Worm (Caenorhabditis elegans): ENCODE measurements around the gene R10H10.3.

R10H10.3 gene

DNA sequence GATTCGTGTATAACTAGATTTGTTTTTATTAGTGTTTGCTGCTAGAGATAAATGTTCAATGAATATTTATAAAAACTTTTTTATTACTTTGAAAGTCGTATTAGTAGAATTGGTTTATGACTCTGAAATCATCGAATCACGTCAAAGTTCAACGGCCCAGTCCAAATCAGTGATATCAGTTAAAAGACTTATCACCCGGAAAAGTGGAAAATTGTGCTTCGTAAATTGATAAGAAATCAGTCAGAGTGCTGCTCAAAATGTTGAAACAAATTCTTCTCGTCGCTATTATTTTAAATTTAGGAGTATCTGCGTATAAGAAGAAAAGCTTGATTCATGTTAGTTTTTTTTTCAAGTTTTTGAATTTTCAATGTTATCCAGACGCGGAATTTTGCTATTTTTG is at the start of gene R10H10.3:
Gene R10H10.3, plus strand, starts transcription at position 243 of the 400 bp plus-strand sequence.
- TF ChIP-seq elt-2 (tag; optimal IDR thresholded peaks at IDR 0.05), result peak; percentile 55
- TF ChIP-seq eyg-1 (tag; optimal IDR thresholded peaks at IDR 0.05), result no peak

DNA sequence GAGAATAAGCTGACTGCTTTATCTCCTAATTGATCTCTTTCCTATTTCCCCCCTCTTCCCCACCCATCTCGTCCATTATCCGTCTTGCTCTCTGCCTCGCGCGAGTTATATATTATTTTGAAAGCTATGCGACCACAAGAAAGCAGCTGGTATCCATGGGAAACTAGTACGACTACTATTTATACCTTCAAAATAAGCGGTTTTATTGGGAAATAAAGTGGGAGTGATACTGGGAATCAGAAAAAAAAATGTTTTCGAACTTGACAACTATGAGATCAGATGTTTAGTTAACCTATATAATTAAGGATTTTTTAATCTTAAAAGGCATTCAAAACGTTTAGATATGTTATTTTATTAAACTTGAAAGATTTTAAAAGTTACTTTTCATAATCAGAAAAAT is 48.6 kb upstream of the R10H10.3 start:
- TF ChIP-seq ceh-24 (tag; optimal IDR thresholded peaks at IDR 0.05) (no peak), pag-3 (tag; optimal IDR thresholded peaks at IDR 0.05; ENCODE audit: borderline replicate concordance) (no peak), K02D7.2 (tag; optimal IDR thresholded peaks at IDR 0.05) (no peak), ceh-18 (tag; optimal IDR thresholded peaks at IDR 0.05) (no peak), pros-1 (tag; optimal IDR thresholded peaks at IDR 0.05) (no peak)

DNA sequence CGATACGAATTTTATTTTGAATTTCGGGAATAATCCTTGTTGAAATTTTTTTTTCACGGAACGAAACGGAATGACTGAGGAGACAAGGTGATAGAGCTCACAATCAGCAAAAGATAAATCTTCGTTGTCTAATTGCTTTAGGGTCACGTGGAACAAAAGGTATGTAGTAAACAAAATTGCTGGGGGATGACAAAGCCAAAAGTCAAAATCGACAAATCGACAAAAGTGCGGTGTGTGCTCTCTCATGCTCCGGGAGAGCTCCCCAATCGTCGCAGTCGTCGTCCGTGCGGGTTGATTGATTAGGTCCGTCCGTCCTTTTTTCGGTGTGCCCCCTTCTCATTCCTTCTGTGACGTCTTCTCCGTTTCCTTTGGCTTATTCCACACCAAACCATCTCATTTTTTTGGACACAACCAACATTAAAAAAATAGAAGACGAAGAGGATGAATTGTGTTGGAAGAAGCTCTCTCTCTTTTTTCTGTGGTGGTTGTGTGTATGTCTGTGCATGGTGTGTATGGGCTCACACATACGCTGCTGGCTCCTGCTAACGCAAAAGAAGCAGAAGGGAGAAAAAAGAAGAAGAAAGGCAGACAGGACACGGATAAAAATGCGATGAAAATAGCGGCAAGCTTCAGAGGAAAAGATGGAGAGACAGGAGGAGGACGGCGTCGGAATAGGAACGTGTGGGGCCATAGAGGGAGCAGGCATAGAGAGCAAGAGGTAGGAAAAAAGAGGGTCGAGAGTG is 46.5 kb upstream of the R10H10.3 start:
- TF ChIP-seq ceh-18 (tag; optimal IDR thresholded peaks at IDR 0.05), result peak; percentile 68
- no peak for TF ChIP-seq C08G9.2 (tag; optimal IDR thresholded peaks at IDR 0.05)
- TF ChIP-seq dve-1 (tag; optimal IDR thresholded peaks at IDR 0.05), result no peak
- TF ChIP-seq ceh-34 (tag; optimal IDR thresholded peaks at IDR 0.05), result peak; percentile 35
- TF ChIP-seq ref-2 (tag; optimal IDR thresholded peaks at IDR 0.05), result peak; percentile 29
- no peak for TF ChIP-seq che-1 (tag; optimal IDR thresholded peaks at IDR 0.05)
- TF ChIP-seq eyg-1 (tag; optimal IDR thresholded peaks at IDR 0.05), result no peak
- no peak for TF ChIP-seq ets-4 (tag; optimal IDR thresholded peaks at IDR 0.05)
- TF ChIP-seq T23F11.4 (GFP tag; optimal IDR thresholded peaks at IDR 0.05), result no peak
- no peak for TF ChIP-seq tbx-7 (tag; optimal IDR thresholded peaks at IDR 0.05)
- TF ChIP-seq ceh-24 (tag; optimal IDR thresholded peaks at IDR 0.05), result no peak
- TF ChIP-seq ceh-31 (tag; optimal IDR thresholded peaks at IDR 0.05), result peak; percentile 55
- TF ChIP-seq tbx-2 (tag; optimal IDR thresholded peaks at IDR 0.05), result no peak
- no peak for TF ChIP-seq unc-86 (tag; optimal IDR thresholded peaks at IDR 0.05)
- TF ChIP-seq lin-11 (tag; optimal IDR thresholded peaks at IDR 0.05), result no peak
- peak; percentile 52 for TF ChIP-seq pqm-1 (tag; optimal IDR thresholded peaks at IDR 0.05)
- TF ChIP-seq unc-42 (tag; optimal IDR thresholded peaks at IDR 0.05), result peak; percentile 37
- no peak for TF ChIP-seq mec-3 (tag; optimal IDR thresholded peaks at IDR 0.05; ENCODE audit: borderline replicate concordance)
- peak; percentile 63 for TF ChIP-seq nfya-1 (tag; optimal IDR thresholded peaks at IDR 0.05)
- TF ChIP-seq sdc-2 (tag; optimal IDR thresholded peaks at IDR 0.05), result peak; percentile 26
- TF ChIP-seq ceh-6 (GFP tag; optimal IDR thresholded peaks at IDR 0.05), result no peak
- peak; percentile 35 for TF ChIP-seq sox-4 (tag; optimal IDR thresholded peaks at IDR 0.05)
- peak; percentile 64 for TF ChIP-seq fax-1 (tag; optimal IDR thresholded peaks at IDR 0.05)
- TF ChIP-seq ztf-16 (tag; optimal IDR thresholded peaks at IDR 0.05), result no peak

DNA sequence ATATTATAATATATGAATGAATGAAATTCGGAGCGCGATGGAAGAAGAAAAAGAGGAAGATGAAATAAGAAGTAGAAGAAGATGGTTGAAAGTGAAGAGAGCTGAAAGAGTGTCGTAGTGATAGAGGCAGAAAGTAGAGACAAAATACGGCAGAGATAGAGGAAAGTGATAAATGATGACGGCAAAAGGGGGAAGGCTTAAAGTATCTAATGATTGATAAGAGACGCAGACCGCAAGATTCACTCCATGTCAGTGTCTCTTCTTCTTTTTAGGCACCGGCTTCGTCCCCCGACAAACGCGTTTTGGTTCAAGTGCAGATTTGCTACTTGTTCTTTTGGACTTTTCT is 46.0 kb upstream of the R10H10.3 start:
- TF ChIP-seq sox-2 (GFP tag; IDR thresholded peaks at IDR 0.05) (no peak), ceh-34 (tag; optimal IDR thresholded peaks at IDR 0.05) (no peak), K02D7.2 (tag; optimal IDR thresholded peaks at IDR 0.05) (no peak), nfya-1 (tag; optimal IDR thresholded peaks at IDR 0.05) (no peak), ceh-22 (tag; optimal IDR thresholded peaks at IDR 0.05) (peak; percentile 6), nhr-11 (tag; optimal IDR thresholded peaks at IDR 0.05) (no peak), F13H6.1 (tag; optimal IDR thresholded peaks at IDR 0.05) (no peak), nhr-232 (tag; optimal IDR thresholded peaks at IDR 0.05) (no peak), lin-11 (tag; optimal IDR thresholded peaks at IDR 0.05) (no peak), unc-55 (GFP tag; optimal IDR thresholded peaks at IDR 0.05) (peak; percentile 57), T23F11.4 (GFP tag; optimal IDR thresholded peaks at IDR 0.05) (no peak), hlh-8 (tag; optimal IDR thresholded peaks at IDR 0.05) (no peak), pros-1 (tag; optimal IDR thresholded peaks at IDR 0.05) (peak; percentile 49), ceh-18 (tag; optimal IDR thresholded peaks at IDR 0.05) (peak; percentile 13), elt-2 (tag; optimal IDR thresholded peaks at IDR 0.05) (peak; percentile 59), dve-1 (tag; optimal IDR thresholded peaks at IDR 0.05) (peak; percentile 61), ref-2 (tag; optimal IDR thresholded peaks at IDR 0.05) (no peak), ceh-24 (tag; optimal IDR thresholded peaks at IDR 0.05) (no peak), unc-86 (tag; optimal IDR thresholded peaks at IDR 0.05) (no peak), gmeb-2 (tag; optimal IDR thresholded peaks at IDR 0.05) (no peak), npax-4 (tag; optimal IDR thresholded peaks at IDR 0.05) (no peak), ceh-19 (GFP tag; optimal IDR thresholded peaks at IDR 0.05) (no peak), rnt-1 (tag; optimal IDR thresholded peaks at IDR 0.05) (no peak), tbx-7 (tag; optimal IDR thresholded peaks at IDR 0.05) (no peak), pat-9 (tag; optimal IDR thresholded peaks at IDR 0.05) (no peak)
